Worm (Caenorhabditis elegans) whole organism, L4 larva: ENCODE measurements around the gene irk-2.

Experiments
- hmg-1.1 ChIP-seq: fragments of 200-800 bp; sonication (Bioruptor generic); IDR thresholded peaks from 2 replicates; pipeline ENCODE4 v1.3.6; 2022; ENCODE audit warnings: missing genetic modification reagents, missing genetic modification characterization, missing compliant biosample characterization

irk-2 gene

ce11 chrX:654804-655203 is 59.5 kb downstream of the irk-2 start, which contains the start of gene ifc-2:
TSS of gene ifc-2 (minus strand) at chrX:654904.
- TF ChIP-seq hmg-1.1 (GFP tag; lab: Robert Waterston, UW): no peak
